Worm (Caenorhabditis elegans): ENCODE measurements around the gene nhr-32.

The nhr-32 gene

DNA sequence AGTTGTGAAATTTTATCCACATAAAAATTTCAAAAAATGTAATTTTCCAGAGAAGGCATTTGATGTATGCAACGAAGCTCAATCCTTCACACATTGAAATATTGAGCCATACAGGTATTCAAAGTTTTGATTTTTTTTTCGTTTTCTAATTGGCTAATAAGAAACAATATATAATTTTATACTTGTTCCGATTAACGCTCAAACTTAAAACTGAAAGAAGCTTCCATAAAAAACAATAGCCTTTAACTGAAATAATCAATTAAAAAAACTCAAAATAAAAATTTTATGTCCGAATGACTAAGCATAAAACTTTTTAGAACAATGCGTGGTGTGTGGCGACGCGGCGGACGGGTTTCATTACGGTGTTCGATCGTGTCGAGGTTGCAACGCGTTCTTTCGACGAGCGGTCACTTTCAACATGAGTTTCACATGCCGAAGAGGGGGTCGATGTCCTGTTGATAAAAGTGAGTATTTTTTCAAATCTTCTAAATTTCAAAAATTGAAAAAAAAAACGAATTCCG, at the start of gene nhr-32:
Gene nhr-32, plus strand, starts transcription at position 51 of the 521 bp plus-strand sequence.
- no peak for TF ChIP-seq pax-3 (tag; optimal IDR thresholded peaks at IDR 0.05)
- TF ChIP-seq tbx-2 (tag; optimal IDR thresholded peaks at IDR 0.05) = no peak
- TF ChIP-seq snpc-4 (tag; optimal IDR thresholded peaks at IDR 0.05) = no peak
- TF ChIP-seq nhr-28 (tag; optimal IDR thresholded peaks at IDR 0.05) = no peak
- TF ChIP-seq rnt-1 (tag; optimal IDR thresholded peaks at IDR 0.05) = no peak
- TF ChIP-seq fkh-4 (tag; optimal IDR thresholded peaks at IDR 0.05; ENCODE audit: borderline replicate concordance) = no peak
- TF ChIP-seq ces-1 (GFP tag; optimal IDR thresholded peaks at IDR 0.05) = no peak
- no peak for TF ChIP-seq dsc-1 (tag; optimal IDR thresholded peaks at IDR 0.05)
- TF ChIP-seq nhr-11 (tag; optimal IDR thresholded peaks at IDR 0.05) = no peak
- no peak for TF ChIP-seq egl-27 (tag; optimal IDR thresholded peaks at IDR 0.05)
- TF ChIP-seq ceh-88 (GFP tag; IDR thresholded peaks at IDR 0.05) = no peak
- TF ChIP-seq mef-2 (tag; optimal IDR thresholded peaks at IDR 0.05) = no peak
- no peak for TF ChIP-seq fkh-10 (GFP tag; optimal IDR thresholded peaks at IDR 0.05)

ce11 chrX:13202312-13202711, 49.5 kb upstream of the nhr-32 start:
- TF ChIP-seq mdl-1 (tag; optimal IDR thresholded peaks at IDR 0.05) = no peak
- TF ChIP-seq mep-1 (tag; optimal IDR thresholded peaks at IDR 0.05) = no peak
- no peak for TF ChIP-seq unc-130 (tag; optimal IDR thresholded peaks at IDR 0.05)
- no peak for TF ChIP-seq lin-39 (tag; optimal IDR thresholded peaks at IDR 0.05)
- TF ChIP-seq rnt-1 (tag; optimal IDR thresholded peaks at IDR 0.05) = no peak
- TF ChIP-seq ztf-11 (tag; optimal IDR thresholded peaks at IDR 0.05) = no peak
- TF ChIP-seq efl-1 (optimal IDR thresholded peaks at IDR 0.05) = no peak
- no peak for TF ChIP-seq efl-1 (GFP tag; optimal IDR thresholded peaks at IDR 0.05 in 1 of 2)
- TF ChIP-seq nhr-85 (tag) = no peak
- TF ChIP-seq aly-2 (tag; optimal IDR thresholded peaks at IDR 0.05) = no peak
- no peak for TF ChIP-seq pax-3 (tag; optimal IDR thresholded peaks at IDR 0.05)
- no peak for TF ChIP-seq unc-98 (GFP tag; IDR thresholded peaks at IDR 0.05)
- no peak for TF ChIP-seq ztf-4 (tag; optimal IDR thresholded peaks at IDR 0.05)
- no peak for TF ChIP-seq pag-3 (tag; optimal IDR thresholded peaks at IDR 0.05; ENCODE audit: borderline replicate concordance, insufficient read depth)
- TF ChIP-seq fkh-10 (GFP tag; optimal IDR thresholded peaks at IDR 0.05) = no peak
- no peak for TF ChIP-seq tbx-2 (tag; optimal IDR thresholded peaks at IDR 0.05)
- TF ChIP-seq C04F5.9 (tag; optimal IDR thresholded peaks at IDR 0.05) = no peak
- no peak for TF ChIP-seq dsc-1 (tag; optimal IDR thresholded peaks at IDR 0.05)

DNA sequence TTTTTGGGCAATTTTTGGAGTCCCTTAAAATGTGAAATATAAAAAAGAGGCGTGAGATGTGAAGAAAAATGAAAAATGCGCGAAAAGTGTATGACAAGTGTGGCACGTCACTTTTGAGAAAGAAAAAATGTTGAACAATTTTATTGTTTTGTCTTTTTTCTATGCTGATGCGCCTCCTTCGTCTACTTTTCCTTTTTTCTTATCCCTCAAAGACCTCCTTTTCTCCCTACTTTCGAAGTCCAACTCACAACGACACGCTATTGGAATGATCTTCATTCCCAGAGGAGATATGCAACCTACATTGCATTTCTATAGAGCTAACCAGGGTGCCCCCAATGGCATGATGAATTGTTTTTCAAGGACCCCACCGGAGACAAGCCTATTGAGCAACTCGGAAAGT, 45.8 kb upstream of the nhr-32 start:
- TF ChIP-seq mab-9 (GFP tag; IDR thresholded peaks at IDR 0.05) (no peak), fkh-10 (GFP tag; optimal IDR thresholded peaks at IDR 0.05) (peak; percentile 72), lin-14 (GFP tag; optimal IDR thresholded peaks at IDR 0.05) (peak; percentile 58)

ce11 chrX:13206911-13207310, 44.9 kb upstream of the nhr-32 start:
- peak; percentile 22 for TF ChIP-seq rnt-1 (tag; optimal IDR thresholded peaks at IDR 0.05)
- no peak for TF ChIP-seq elt-3 (tag; optimal IDR thresholded peaks at IDR 0.05)
- peak; percentile 74 for TF ChIP-seq lin-14 (GFP tag; optimal IDR thresholded peaks at IDR 0.05)
- no peak for TF ChIP-seq C04F5.9 (tag; optimal IDR thresholded peaks at IDR 0.05)
- TF ChIP-seq unc-86 (tag; optimal IDR thresholded peaks at IDR 0.05) = no peak
- peak; percentile 84 for TF ChIP-seq fkh-10 (GFP tag; optimal IDR thresholded peaks at IDR 0.05)
- TF ChIP-seq ceh-82 (tag; optimal IDR thresholded peaks at IDR 0.05) = peak in 1 of 3 experiments; percentile 6
- TF ChIP-seq efl-1 (optimal IDR thresholded peaks at IDR 0.05) = no peak
- peak in 1 of 2 experiments; percentile 82 for TF ChIP-seq efl-1 (GFP tag; optimal IDR thresholded peaks at IDR 0.05 in 1 of 2)

- no peak for TF ChIP-seq elt-3 (tag; optimal IDR thresholded peaks at IDR 0.05)
- peak; percentile 69 for TF ChIP-seq fkh-10 (GFP tag; optimal IDR thresholded peaks at IDR 0.05)
- no peak for TF ChIP-seq lin-39 (tag; optimal IDR thresholded peaks at IDR 0.05)
- peak in 1 of 3 experiments; percentile 0 for TF ChIP-seq ceh-82 (tag; optimal IDR thresholded peaks at IDR 0.05)
- TF ChIP-seq lin-14 (GFP tag; optimal IDR thresholded peaks at IDR 0.05) = peak; percentile 61
Measured at ce11 chrX:13209026-13209425, 42.7 kb upstream of the nhr-32 start.

DNA sequence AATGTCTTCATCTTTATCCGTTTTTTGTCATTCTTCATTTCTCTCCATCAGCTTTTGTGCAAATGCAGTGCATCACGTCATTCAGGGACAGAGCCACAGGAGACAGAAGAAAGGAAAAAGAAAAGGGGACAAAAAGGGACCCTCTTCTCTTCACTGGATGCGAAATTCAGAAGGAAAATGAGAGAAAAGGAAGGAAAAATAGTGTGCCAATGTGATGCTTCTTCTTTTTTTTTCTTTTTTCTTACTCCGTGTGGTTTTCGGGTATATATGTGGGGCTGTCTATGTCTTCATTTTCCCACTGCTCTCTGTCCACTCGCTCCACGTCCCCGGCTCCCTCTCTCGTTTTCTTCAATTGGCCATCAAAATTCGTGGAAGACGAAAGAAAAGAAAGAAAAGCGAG, 41.3 kb upstream of the nhr-32 start:
- TF ChIP-seq nhr-12 (tag; optimal IDR thresholded peaks at IDR 0.05) (no peak), ces-1 (GFP tag; optimal IDR thresholded peaks at IDR 0.05) (no peak), nhr-84 (tag; optimal IDR thresholded peaks at IDR 0.05) (no peak), xbp-1 (tag; optimal IDR thresholded peaks at IDR 0.05) (peak; percentile 43), fkh-10 (GFP tag; optimal IDR thresholded peaks at IDR 0.05) (peak; percentile 89), unc-98 (GFP tag; IDR thresholded peaks at IDR 0.05) (no peak), snu-23 (GFP tag; optimal IDR thresholded peaks at IDR 0.05) (peak; percentile 59), fos-1 (tag; optimal IDR thresholded peaks at IDR 0.05) (no peak), elt-2 (tag; optimal IDR thresholded peaks at IDR 0.05) (no peak), ztf-4 (tag; optimal IDR thresholded peaks at IDR 0.05) (no peak), tlp-1 (tag; optimal IDR thresholded peaks at IDR 0.05) (no peak), skn-1 (tag; optimal IDR thresholded peaks at IDR 0.05) (no peak), jun-1 (tag; optimal IDR thresholded peaks at IDR 0.05) (no peak), vab-15 (tag; optimal IDR thresholded peaks at IDR 0.05) (no peak), hlh-4 (tag; optimal IDR thresholded peaks at IDR 0.05) (no peak), hpl-2 (GFP tag; optimal IDR thresholded peaks at IDR 0.05) (no peak)
